Worm (Caenorhabditis elegans) whole organism, L4 larva: ENCODE data around the gene F46C5.10.

ENCODE experiments used
- D1046.2 ChIP-seq: fragments of 200-800 bp; sonication (Bioruptor generic); IDR thresholded peaks from 2 replicates; pipeline ENCODE4 v1.3.6; 2022; ENCODE audit warnings: missing genetic modification characterization, missing compliant biosample characterization
- F10B5.3 ChIP-seq: sonication (generic microtip); optimal IDR thresholded peaks from 2 replicates; lab custom pipeline; 2016; ENCODE audit warnings: mild to moderate bottlenecking, missing genetic modification characterization, missing compliant biosample characterization
- F44E2.7 ChIP-seq: fragments of 200-800 bp; sonication (Bioruptor generic); IDR thresholded peaks from 2 replicates; pipeline ENCODE4 v2.1.2; 2022; ENCODE audit warnings: missing genetic modification characterization, missing compliant biosample characterization
- F49E8.2 ChIP-seq: sonication (generic microtip); optimal IDR thresholded peaks from 2 replicates; lab custom pipeline; 2016; ENCODE audit warnings: missing compliant biosample characterization, mild to moderate bottlenecking, missing genetic modification characterization, borderline replicate concordance
- R02D3.7 ChIP-seq: fragments of 150-350 bp; sonication (generic microtip); optimal IDR thresholded peaks from 3 replicates; lab custom pipeline; 2014; ENCODE audit warnings: missing biosample characterization, missing genetic modification characterization
- T26A8.4 ChIP-seq: fragments of 200-800 bp; sonication (Bioruptor generic); IDR thresholded peaks from 2 replicates; pipeline ENCODE4 v1.3.6; 2022; ENCODE audit warnings: missing genetic modification characterization, missing compliant biosample characterization
- Y5F2A.4 ChIP-seq: fragments of 200-800 bp; sonication (Bioruptor generic); optimal IDR thresholded peaks from 2 replicates; lab custom pipeline; 2018; ENCODE audit warnings: mild to moderate bottlenecking, missing genetic modification characterization, missing compliant biosample characterization
- Y75B8A.6 ChIP-seq: fragments of 200-800 bp; sonication (Bioruptor generic); IDR thresholded peaks from 2 replicates; pipeline ENCODE4 v1.3.6; 2022; ENCODE audit warnings: missing genetic modification reagents, missing genetic modification characterization, missing compliant biosample characterization
- ZK337.2 ChIP-seq: fragments of 200-800 bp; sonication (Bioruptor generic); IDR thresholded peaks from 2 replicates; pipeline ENCODE4 v1.3.6; 2022; ENCODE audit warnings: missing genetic modification reagents, missing genetic modification characterization, missing compliant biosample characterization
- aha-1 ChIP-seq: fragments of 150-350 bp; peaks from one replicate; lab custom pipeline; 2014; ENCODE audit warnings: missing biosample characterization, missing genetic modification characterization
- aly-2 ChIP-seq: sonication (generic microtip); optimal IDR thresholded peaks from 2 replicates; lab custom pipeline; 2018; ENCODE audit warnings: missing biosample characterization, missing genetic modification characterization
- arid-1 ChIP-seq: fragments of 200-800 bp; sonication (Bioruptor generic); conservative IDR thresholded peaks from 2 replicates; pipeline ENCODE4 v1.3.6; 2022; ENCODE audit warnings: missing genetic modification reagents, missing genetic modification characterization, missing compliant biosample characterization
- attf-4 ChIP-seq: sonication (generic microtip); optimal IDR thresholded peaks from 3 replicates; lab custom pipeline; 2017; ENCODE audit warnings: missing biosample characterization, missing genetic modification characterization
- ceh-20 ChIP-seq: fragments of 200-800 bp; sonication (Bioruptor generic); IDR thresholded peaks from 2 replicates; pipeline ENCODE4 v1.3.6; 2022; ENCODE audit warnings: missing genetic modification reagents, missing genetic modification characterization, missing compliant biosample characterization
- ceh-32 ChIP-seq: sonication (generic microtip); optimal IDR thresholded peaks from 2 replicates; lab custom pipeline; 2016; ENCODE audit warnings: mild to moderate bottlenecking, missing genetic modification characterization, missing compliant biosample characterization; ENCODE audit not compliant: poor library complexity
- ceh-44 ChIP-seq: fragments of 200-800 bp; sonication (Bioruptor generic); IDR thresholded peaks from 2 replicates; pipeline ENCODE4 v1.3.6; 2022; ENCODE audit warnings: missing genetic modification reagents, missing genetic modification characterization, missing compliant biosample characterization
- ceh-62 ChIP-seq: sonication (generic microtip); optimal IDR thresholded peaks from 2 replicates; lab custom pipeline; 2017; ENCODE audit warnings: missing biosample characterization, missing genetic modification characterization
- ces-1 ChIP-seq: fragments of 150-350 bp; sonication (generic microtip); optimal IDR thresholded peaks from 4 replicates; lab custom pipeline; 2014; ENCODE audit warnings: missing biosample characterization, missing genetic modification reagents, missing genetic modification characterization
- cey-2 ChIP-seq: sonication (generic microtip); optimal IDR thresholded peaks from 3 replicates; lab custom pipeline; 2017; ENCODE audit warnings: missing genetic modification characterization, mild to moderate bottlenecking, missing compliant biosample characterization, antibody characterized with exemption, borderline replicate concordance; ENCODE audit not compliant: insufficient read depth
- ctbp-1 ChIP-seq: fragments of 200-800 bp; sonication (Bioruptor generic); IDR thresholded peaks from 2 replicates; pipeline ENCODE4 v1.3.6; 2022; ENCODE audit warnings: missing genetic modification reagents, missing genetic modification characterization, missing compliant biosample characterization
- daf-8 ChIP-seq: fragments of 200-800 bp; sonication (Bioruptor generic); IDR thresholded peaks from 2 replicates; pipeline ENCODE4 v1.3.6; 2022; ENCODE audit warnings: missing genetic modification characterization, missing compliant biosample characterization
- dmd-8 ChIP-seq: fragments of 200-800 bp; sonication (Bioruptor generic); IDR thresholded peaks from 2 replicates; pipeline ENCODE4 v1.3.6; 2022; ENCODE audit warnings: missing genetic modification characterization, missing compliant biosample characterization
- dve-1 ChIP-seq: sonication (generic microtip); optimal IDR thresholded peaks from 2 replicates; lab custom pipeline; 2017; ENCODE audit warnings: antibody characterized with exemption, mild to moderate bottlenecking, missing genetic modification characterization, missing compliant biosample characterization; ENCODE audit not compliant: insufficient read depth
- egl-43 ChIP-seq: fragments of 200-800 bp; sonication (Bioruptor generic); IDR thresholded peaks from 2 replicates; pipeline ENCODE4 v1.3.6; 2022; ENCODE audit warnings: missing genetic modification reagents, missing genetic modification characterization, missing compliant biosample characterization
- fos-1 ChIP-seq: fragments of 150-350 bp; optimal IDR thresholded peaks from 2 replicates; lab custom pipeline; 2014; ENCODE audit warnings: missing biosample characterization, missing genetic modification characterization
- hif-1 ChIP-seq, 2 experiments: sonication (generic microtip); optimal IDR thresholded peaks; 2 replicates each; lab custom pipeline; 2016 to 2017; ENCODE audit warnings: missing compliant biosample characterization in 2 of 2, missing genetic modification characterization in 2 of 2, missing genetic modification reagents in 2 of 2, missing genotype in 2 of 2, mild to moderate bottlenecking in 1 of 2
- hlh-11 ChIP-seq: fragments of 200-800 bp; sonication (Bioruptor generic); optimal IDR thresholded peaks from 2 replicates; lab custom pipeline; 2018; ENCODE audit warnings: mild to moderate bottlenecking, missing genetic modification characterization, missing compliant biosample characterization
- jun-1 ChIP-seq: fragments of 150-350 bp; optimal IDR thresholded peaks from 2 replicates; lab custom pipeline; 2014; ENCODE audit warnings: missing biosample characterization, missing genetic modification reagents, missing genetic modification characterization
- lin-38 ChIP-seq: fragments of 200-800 bp; sonication (Bioruptor generic); IDR thresholded peaks from 2 replicates; pipeline ENCODE4 v1.3.6; 2022; ENCODE audit warnings: missing genetic modification reagents, missing genetic modification characterization, missing compliant biosample characterization
- lir-3 ChIP-seq: sonication (generic microtip); optimal IDR thresholded peaks from 2 replicates; lab custom pipeline; 2016; ENCODE audit warnings: mild to moderate bottlenecking, missing genetic modification characterization, missing compliant biosample characterization
- lsy-2 ChIP-seq, 2 experiments: fragments of 150-350 bp in 1 of 2; sonication (generic microtip) in 1 of 2; optimal IDR thresholded peaks; 2 replicates each; lab custom pipeline; 2014 to 2017; ENCODE audit warnings: missing biosample characterization in 2 of 2, missing genetic modification characterization in 2 of 2
- madf-9 ChIP-seq: fragments of 200-800 bp; sonication (Bioruptor generic); conservative IDR thresholded peaks from 2 replicates; pipeline ENCODE4 v1.3.6; 2022; ENCODE audit warnings: missing genetic modification reagents, missing genetic modification characterization, missing compliant biosample characterization
- mes-2 ChIP-seq: sonication (generic microtip); optimal IDR thresholded peaks from 2 replicates; lab custom pipeline; 2016; ENCODE audit warnings: missing genotype, mild to moderate bottlenecking, missing genetic modification characterization, missing compliant biosample characterization; ENCODE audit not compliant: poor library complexity, severe bottlenecking
- nhr-11 ChIP-seq: fragments of 150-350 bp; optimal IDR thresholded peaks from 2 replicates; lab custom pipeline; 2014; ENCODE audit warnings: missing biosample characterization, missing genetic modification characterization
- nhr-25 ChIP-seq: sonication (generic microtip); optimal IDR thresholded peaks from 2 replicates; lab custom pipeline; 2017; ENCODE audit warnings: missing genetic modification characterization, mild to moderate bottlenecking, missing compliant biosample characterization, antibody characterized with exemption, moderate library complexity, borderline replicate concordance; ENCODE audit not compliant: insufficient read depth
- nhr-28 ChIP-seq: fragments of 150-350 bp; optimal IDR thresholded peaks from 2 replicates; lab custom pipeline; 2014; ENCODE audit warnings: missing biosample characterization, missing genetic modification characterization
- nhr-76 ChIP-seq: fragments of 150-350 bp; optimal IDR thresholded peaks from 2 replicates; lab custom pipeline; 2014; ENCODE audit warnings: missing biosample characterization, missing genetic modification characterization
- php-3 ChIP-seq: fragments of 200-800 bp; sonication (Bioruptor generic); IDR thresholded peaks from 2 replicates; pipeline ENCODE4 v1.3.6; 2022; ENCODE audit warnings: missing genetic modification reagents, missing genetic modification characterization, missing compliant biosample characterization
- pqm-1 ChIP-seq: sonication (generic microtip); optimal IDR thresholded peaks from 2 replicates; lab custom pipeline; 2017; ENCODE audit warnings: missing biosample characterization, missing genetic modification characterization
- saeg-2 ChIP-seq: fragments of 200-800 bp; sonication (Bioruptor generic); IDR thresholded peaks from 2 replicates; pipeline ENCODE4 v1.3.6; 2022; ENCODE audit warnings: missing genetic modification reagents, missing genetic modification characterization, missing compliant biosample characterization
- sdz-12 ChIP-seq: fragments of 200-800 bp; sonication (Bioruptor generic); optimal IDR thresholded peaks from 2 replicates; lab custom pipeline; 2018; ENCODE audit warnings: mild to moderate bottlenecking, missing genetic modification characterization, missing compliant biosample characterization
- spr-1 ChIP-seq: sonication (generic microtip); optimal IDR thresholded peaks from 2 replicates; lab custom pipeline; 2016; ENCODE audit warnings: mild to moderate bottlenecking, missing genetic modification characterization, missing compliant biosample characterization
- tra-1 ChIP-seq: fragments of 200-800 bp; sonication (Bioruptor generic); IDR thresholded peaks from 2 replicates; pipeline ENCODE4 v1.3.6; 2022; ENCODE audit warnings: missing genetic modification reagents, missing genetic modification characterization, missing compliant biosample characterization
- unc-130 ChIP-seq: sonication (generic microtip); optimal IDR thresholded peaks from 2 replicates; lab custom pipeline; 2016; ENCODE audit warnings: missing genetic modification reagents, missing genetic modification characterization, missing compliant biosample characterization
- unc-62 ChIP-seq, 3 experiments: fragments of 150-350 bp in 1 of 3; sonication (generic microtip); optimal IDR thresholded peaks in 2 of 3; peaks in 1 of 3; 1 replicate in 1 of 3; 2 replicates in 2 of 3; lab custom pipeline; 2014 to 2017; ENCODE audit warnings: missing biosample characterization in 3 of 3, missing genetic modification characterization in 3 of 3, missing genetic modification reagents in 3 of 3, missing genotype in 1 of 3
- zfp-3 ChIP-seq: fragments of 200-800 bp; sonication (Bioruptor generic); conservative IDR thresholded peaks from 2 replicates; pipeline ENCODE4 v1.3.6; 2022; ENCODE audit warnings: missing genetic modification reagents, missing genetic modification characterization, missing compliant biosample characterization
- zip-11 ChIP-seq: fragments of 200-800 bp; sonication (Bioruptor generic); IDR thresholded peaks from 2 replicates; pipeline ENCODE4 v1.3.6; 2022; ENCODE audit warnings: missing genetic modification characterization, missing compliant biosample characterization

Gene F46C5.10

ce11 chrII:8785875-8786274 lies 33.0 kb downstream of the F46C5.10 start (continued):
- TF ChIP-seq nhr-11 (tag; lab: Kevin White, UChicago) = no peak
- 0 out of 2 replicates have a peak, but pooled peaks have one; percentile 73 for TF ChIP-seq zfp-3 (GFP tag; lab: Robert Waterston, UW)

ce11 chrII:8784235-8784928 lies 34.4 kb downstream of the F46C5.10 start:
- TF ChIP-seq ctbp-1 (GFP tag; lab: Robert Waterston, UW) = peak; percentile 59; the same call in 1 of the 2 replicates
- no peak for TF ChIP-seq spr-1 (tag; lab: Kevin White, UChicago)
- TF ChIP-seq T26A8.4 (GFP tag; lab: Robert Waterston, UW) = no peak
- TF ChIP-seq nhr-28 (tag; lab: Kevin White, UChicago) = peak; percentile 16
- no peak for TF ChIP-seq fos-1 (tag; lab: Kevin White, UChicago)
- TF ChIP-seq aha-1 = peak; percentile 95
- TF ChIP-seq lsy-2 (tag; optimal IDR thresholded peaks at IDR 0.05; lab: Kevin White, UChicago) = peak in 1 of 2 experiments; percentile 41
- peak; percentile 26 for TF ChIP-seq mes-2 (tag; lab: Kevin White, UChicago)
- no peak for TF ChIP-seq arid-1 (GFP tag; lab: Robert Waterston, UW)
- no peak for TF ChIP-seq ces-1 (GFP tag; lab: Kevin White, UChicago)
- no peak for TF ChIP-seq php-3 (GFP tag; lab: Robert Waterston, UW)
- no peak for TF ChIP-seq pqm-1
- no peak for TF ChIP-seq F49E8.2
- TF ChIP-seq ceh-32 (tag; lab: Kevin White, UChicago) = no peak
- TF ChIP-seq Y5F2A.4 (GFP tag; lab: Kevin White, UChicago) = no peak
- TF ChIP-seq saeg-2 (GFP tag; lab: Robert Waterston, UW) = no peak
- TF ChIP-seq ZK337.2 (GFP tag; lab: Robert Waterston, UW) = no peak
- TF ChIP-seq egl-43 (GFP tag; lab: Robert Waterston, UW) = no peak
- TF ChIP-seq F10B5.3 = no peak
- no peak for TF ChIP-seq ceh-20 (GFP tag; lab: Robert Waterston, UW)
- TF ChIP-seq dve-1 (tag; lab: Kevin White, UChicago) = peak; percentile 57
- TF ChIP-seq dmd-8 (GFP tag; lab: Robert Waterston, UW) = no peak
- no peak for TF ChIP-seq lin-38 (GFP tag; lab: Robert Waterston, UW)
- TF ChIP-seq Y75B8A.6 (GFP tag; lab: Robert Waterston, UW) = no peak
- TF ChIP-seq F44E2.7 (GFP tag; lab: Robert Waterston, UW) = no peak
- TF ChIP-seq ceh-44 (GFP tag; lab: Robert Waterston, UW) = no peak
- TF ChIP-seq D1046.2 (GFP tag; lab: Robert Waterston, UW) = no peak
- no peak for TF ChIP-seq jun-1 (tag; lab: Kevin White, UChicago)
- TF ChIP-seq R02D3.7 (tag; lab: Kevin White, UChicago) = no peak
- no peak for TF ChIP-seq zip-11 (GFP tag; lab: Robert Waterston, UW)
- TF ChIP-seq nhr-76 (tag; lab: Kevin White, UChicago) = no peak
- TF ChIP-seq attf-4 = no peak
- TF ChIP-seq aly-2 (tag; lab: Kevin White, UChicago) = no peak
- TF ChIP-seq unc-130 = no peak
- no peak for TF ChIP-seq cey-2 (tag; lab: Kevin White, UChicago)
- no peak for TF ChIP-seq madf-9
- TF ChIP-seq nhr-25 (tag; lab: Kevin White, UChicago) = no peak
- peak in 1 of 2 experiments; percentile 22 for TF ChIP-seq hif-1 (tag; optimal IDR thresholded peaks at IDR 0.05; lab: Kevin White, UChicago)
- no peak for TF ChIP-seq lir-3 (tag; lab: Kevin White, UChicago)
- no peak for TF ChIP-seq sdz-12
- TF ChIP-seq unc-62 (GFP tag; optimal IDR thresholded peaks at IDR 0.05 in 1 of 2; lab: Kevin White, UChicago) = peak in 1 of 2 experiments; percentile 85
- TF ChIP-seq unc-62 (tag; optimal IDR thresholded peaks at IDR 0.05; lab: Kevin White, UChicago) = no peak
- TF ChIP-seq zfp-3 (GFP tag; lab: Robert Waterston, UW) = no peak
- no peak for TF ChIP-seq daf-8 (GFP tag; lab: Robert Waterston, UW)
- TF ChIP-seq ceh-62 = no peak
- peak; percentile 9 for TF ChIP-seq hlh-11
- no peak for TF ChIP-seq tra-1
